Fruit fly (Drosophila melanogaster): Measurements from ENCODE around the gene CG42724.
A peak's percentile ranks its signal among the peaks of the same experiment; 100 is the strongest.

DNA sequence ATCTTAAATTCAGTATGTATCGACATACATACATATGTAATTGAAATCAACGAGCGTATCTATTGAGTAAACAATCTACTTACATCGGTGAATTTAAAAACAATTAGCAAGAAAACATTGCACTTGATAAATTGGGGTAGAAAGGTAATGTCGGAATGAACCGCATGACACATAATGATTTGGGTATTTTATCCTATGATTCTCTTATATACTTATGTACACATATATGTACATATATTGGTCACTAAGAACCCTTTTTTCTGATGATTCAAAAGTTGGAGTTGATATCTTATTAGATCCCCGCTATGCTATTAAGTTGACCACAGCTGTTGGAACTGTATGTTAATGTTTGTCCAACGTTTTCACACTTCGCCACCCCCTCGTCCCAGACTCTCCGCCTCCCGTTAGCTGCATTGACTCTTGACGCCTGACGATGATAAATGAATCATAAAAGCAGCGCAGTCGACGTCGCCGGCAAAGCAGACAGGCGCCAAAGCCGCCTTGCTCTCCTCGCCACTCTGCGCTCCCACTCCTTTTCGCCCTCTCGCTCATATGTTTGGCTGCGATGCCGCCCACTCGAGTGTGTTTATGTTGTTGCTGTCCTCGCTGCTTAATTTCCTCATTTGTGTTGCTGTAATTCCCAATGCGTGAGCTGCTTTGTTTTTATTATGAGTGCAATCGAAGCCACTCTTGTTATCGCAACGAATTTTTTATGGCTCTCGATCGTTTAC is 15.0 kb downstream of the CG42724 start:
- peak; percentile 23 for TF ChIP-seq HLH106 (tag; optimal IDR thresholded peaks at IDR 0.05)
- no peak for TF ChIP-seq ey (GFP tag; optimal IDR thresholded peaks at IDR 0.05)
- TF ChIP-seq Rel (GFP tag; optimal IDR thresholded peaks at IDR 0.05) = peak; percentile 28
- TF ChIP-seq Rel (tag; optimal IDR thresholded peaks at IDR 0.05) = peak; percentile 81
- TF ChIP-seq dmrt93B (GFP tag; optimal IDR thresholded peaks at IDR 0.05) = no peak
- TF ChIP-seq pan (optimal IDR thresholded peaks at IDR 0.05) = no peak
- TF ChIP-seq lola (GFP tag; optimal IDR thresholded peaks at IDR 0.05) = no peak
- TF ChIP-seq br (GFP tag; optimal IDR thresholded peaks at IDR 0.05) = peak; percentile 9
- TF ChIP-seq Hr78 (GFP tag; optimal IDR thresholded peaks at IDR 0.05) = no peak
- no peak for TF ChIP-seq rgr (GFP tag; optimal IDR thresholded peaks at IDR 0.05)
- TF ChIP-seq foxo (GFP tag; optimal IDR thresholded peaks at IDR 0.05) = peak in 1 of 2 experiments; percentile 10
- TF ChIP-seq Dif (GFP tag; optimal IDR thresholded peaks at IDR 0.05; ENCODE audit: partially characterized antibody) = no peak
- no peak for TF ChIP-seq Abd-B (GFP tag; optimal IDR thresholded peaks at IDR 0.05)
- TF ChIP-seq h (GFP tag; optimal IDR thresholded peaks at IDR 0.05) = peak; percentile 14

All from whole organism, wandering third instar larva.